Fruit fly (Drosophila melanogaster) whole organism, wandering third instar larva: ENCODE data around the gene Hrd3.

Experiments
- Abd-B ChIP-seq: fragments of >200 bp; optimal IDR thresholded peaks from 2 replicates; lab custom pipeline; 2017; ENCODE audit warnings: missing biosample characterization, missing genetic modification characterization
- Rel ChIP-seq, 2 experiments: fragments of 200-800 bp; sonication (Bioruptor generic) in 1 of 2; optimal IDR thresholded peaks; 2 replicates in 1 of 2; 3 replicates in 1 of 2; lab custom pipeline; 2016 to 2019; ENCODE audit warnings: mild to moderate bottlenecking in 2 of 2, missing biosample characterization in 2 of 2, missing genetic modification characterization in 2 of 2, moderate library complexity in 1 of 2
- dsf ChIP-seq: sonication (Bioruptor generic); optimal IDR thresholded peaks from 2 replicates; lab custom pipeline; 2016; ENCODE audit warnings: missing biosample characterization, missing genetic modification characterization, borderline replicate concordance

DNA sequence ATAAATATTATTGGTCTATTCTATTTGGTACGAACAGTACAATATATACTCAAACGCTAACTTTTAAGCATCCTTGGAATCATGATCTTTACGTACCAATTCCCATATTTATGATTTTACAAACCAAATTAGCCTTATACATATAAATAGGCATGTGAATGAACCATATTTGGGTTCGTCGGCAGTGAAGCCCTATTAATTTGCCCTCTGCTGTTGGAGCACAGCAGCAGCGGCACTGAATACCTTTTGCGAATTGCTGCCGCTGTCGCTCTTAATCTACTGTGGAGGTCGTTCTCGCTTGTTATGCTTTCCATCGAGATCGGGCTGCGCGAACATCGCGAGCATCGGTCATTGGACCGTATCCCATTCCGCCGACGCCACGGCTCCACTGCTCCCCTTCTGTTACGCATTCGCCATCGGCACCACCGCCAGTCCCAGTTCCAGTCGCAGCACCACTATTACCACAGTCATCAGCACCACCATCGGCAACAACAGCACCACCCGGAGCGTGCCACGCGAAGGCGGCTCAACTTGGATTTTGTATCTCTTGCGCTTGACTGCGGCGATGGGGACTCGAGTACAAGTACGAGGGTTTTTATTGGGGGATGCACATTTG, 30.2 kb upstream of the Hrd3 start:
- TF ChIP-seq dsf (GFP tag; lab: Kevin White, UChicago) = no peak
- no peak for TF ChIP-seq Rel (GFP tag; optimal IDR thresholded peaks at IDR 0.05; lab: Kevin White, UChicago)
- peak; percentile 86 for TF ChIP-seq Rel (tag; optimal IDR thresholded peaks at IDR 0.05; lab: Kevin White, UChicago)
- no peak for TF ChIP-seq Abd-B (GFP tag; lab: Kevin White, UChicago)
